Worm (Caenorhabditis elegans) whole organism, midembryonic: ENCODE results near the gene F32G8.3.

Experiments used
- T22C8.4 ChIP-seq: fragments of 200-800 bp; sonication (Bioruptor generic); IDR thresholded peaks from 2 replicates; pipeline ENCODE4 v1.3.6; 2022; ENCODE audit warnings: missing genetic modification characterization, missing compliant biosample characterization
- cog-1 ChIP-seq: sonication (generic microtip); optimal IDR thresholded peaks from 2 replicates; lab custom pipeline; 2016; ENCODE audit warnings: missing genetic modification characterization, missing compliant biosample characterization
- flt-1 ChIP-seq: fragments of 200-800 bp; sonication (Bioruptor generic); IDR thresholded peaks from 2 replicates; pipeline ENCODE4 v1.3.6; 2022; ENCODE audit warnings: missing genetic modification characterization, missing compliant biosample characterization
- klf-2 ChIP-seq: fragments of 200-800 bp; sonication (Bioruptor generic); conservative IDR thresholded peaks from 2 replicates; pipeline ENCODE4 v1.3.6; 2022; ENCODE audit warnings: missing genetic modification reagents, missing genetic modification characterization, missing compliant biosample characterization
- med-1 ChIP-seq: sonication (generic microtip); optimal IDR thresholded peaks from 2 replicates; lab custom pipeline; 2017; ENCODE audit warnings: missing genetic modification characterization, mild to moderate bottlenecking, missing compliant biosample characterization, antibody characterized with exemption, missing genetic modification reagents; ENCODE audit not compliant: insufficient read depth
- ref-1 ChIP-seq: fragments of 200-800 bp; sonication (Bioruptor generic); conservative IDR thresholded peaks from 2 replicates; pipeline ENCODE4 v1.3.6; 2022; ENCODE audit warnings: missing genetic modification reagents, missing genetic modification characterization, missing compliant biosample characterization
- tab-1 ChIP-seq: fragments of 200-800 bp; sonication (Bioruptor generic); IDR thresholded peaks from 2 replicates; pipeline ENCODE4 v1.3.6; 2022; ENCODE audit warnings: missing genetic modification characterization, missing compliant biosample characterization
- ztf-23 ChIP-seq: fragments of 200-800 bp; sonication (Bioruptor generic); IDR thresholded peaks from 2 replicates; pipeline ENCODE4 v1.3.6; 2022; ENCODE audit warnings: missing genetic modification reagents, missing genetic modification characterization, missing compliant biosample characterization
- ztf-29 ChIP-seq: fragments of 200-800 bp; sonication (Bioruptor generic); IDR thresholded peaks from 2 replicates; pipeline ENCODE4 v1.3.6; 2022; ENCODE audit warnings: missing genetic modification reagents, missing genetic modification characterization, missing compliant biosample characterization

The F32G8.3 gene

DNA sequence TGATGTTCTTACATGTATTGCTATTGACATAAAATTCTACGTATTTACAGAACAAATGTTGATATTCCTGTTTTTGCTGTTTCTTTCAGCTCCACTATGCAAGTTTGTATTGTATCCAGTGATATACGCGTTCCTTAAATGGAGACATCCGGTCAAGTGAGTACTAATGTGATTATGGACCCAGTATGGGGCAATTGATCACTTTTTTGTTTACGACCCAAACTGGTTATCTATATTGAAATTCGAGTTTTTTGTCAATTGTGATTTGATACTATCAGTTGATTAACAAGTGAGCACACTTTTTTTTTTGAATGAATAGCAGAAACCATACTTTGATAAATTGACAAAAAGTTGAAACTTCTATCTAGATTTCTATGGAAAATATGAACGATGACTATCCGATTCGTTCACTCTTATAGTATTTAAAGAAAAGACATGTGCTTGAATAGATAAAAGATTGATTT, 26.7 kb upstream of the F32G8.3 start, which contains the start of gene T21C9.6:
T21C9.6 (plus strand) TSS at position 51 of the 464 bp plus-strand sequence.
- TF ChIP-seq med-1 (GFP tag; lab: Kevin White, UChicago) (no peak), tab-1 (GFP tag; lab: Robert Waterston, UW) (no peak), ref-1 (no peak), klf-2 (GFP tag; lab: Robert Waterston, UW) (no peak), flt-1 (GFP tag; lab: Robert Waterston, UW) (no peak), ztf-23 (GFP tag; lab: Robert Waterston, UW) (no peak), ztf-29 (no peak)

ce11 chrV:10580638-10581037, 25.5 kb upstream of the F32G8.3 start:
- TF ChIP-seq T22C8.4 (GFP tag; lab: Robert Waterston, UW) = no peak
- no peak for TF ChIP-seq ztf-23 (GFP tag; lab: Robert Waterston, UW)
- no peak for TF ChIP-seq ztf-29
- TF ChIP-seq flt-1 (GFP tag; lab: Robert Waterston, UW) = no peak
- TF ChIP-seq ref-1 = no peak
- no peak for TF ChIP-seq med-1 (GFP tag; lab: Kevin White, UChicago)
- TF ChIP-seq tab-1 (GFP tag; lab: Robert Waterston, UW) = no peak
- no peak for TF ChIP-seq cog-1 (tag; lab: Kevin White, UChicago)
- no peak for TF ChIP-seq klf-2 (GFP tag; lab: Robert Waterston, UW)

DNA sequence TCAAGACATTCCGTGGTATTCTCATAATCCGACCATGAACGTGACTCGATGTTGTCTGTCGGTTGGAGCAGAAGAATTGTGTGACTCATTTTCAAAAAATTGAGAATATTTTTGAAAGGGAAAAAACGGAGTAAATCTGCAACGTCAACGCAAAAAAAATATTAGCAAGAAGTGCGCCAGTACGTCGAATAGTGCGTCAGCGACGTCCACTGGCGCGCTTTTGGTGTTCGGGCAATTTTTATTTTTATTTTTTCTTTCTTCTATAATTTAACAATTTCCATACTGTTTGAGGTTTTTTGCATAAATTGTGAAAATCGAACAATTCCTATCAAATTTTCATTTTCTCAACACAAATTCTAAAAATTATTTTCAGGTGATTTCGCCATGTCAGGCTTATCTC, 23.8 kb upstream of the F32G8.3 start, which contains the start of the genes erh-1 and lpd-9:
erh-1 (minus strand) TSS at position 204 of the 400 bp plus-strand sequence.
lpd-9 (plus strand) TSS at position 368 of the 400 bp plus-strand sequence.
- TF ChIP-seq cog-1 (tag; lab: Kevin White, UChicago) (no peak), ztf-23 (GFP tag; lab: Robert Waterston, UW) (0 out of 2 replicates have a peak, but pooled peaks have one; percentile 45), med-1 (GFP tag; lab: Kevin White, UChicago) (peak; percentile 33)

- TF ChIP-seq ztf-23 (GFP tag; lab: Robert Waterston, UW) = no peak
- no peak for TF ChIP-seq cog-1 (tag; lab: Kevin White, UChicago)
- no peak for TF ChIP-seq flt-1 (GFP tag; lab: Robert Waterston, UW)
- TF ChIP-seq med-1 (GFP tag; lab: Kevin White, UChicago) = no peak
- no peak for TF ChIP-seq tab-1 (GFP tag; lab: Robert Waterston, UW)
- TF ChIP-seq T22C8.4 (GFP tag; lab: Robert Waterston, UW) = no peak
- no peak for TF ChIP-seq ref-1
- no peak for TF ChIP-seq ztf-29
- no peak for TF ChIP-seq klf-2 (GFP tag; lab: Robert Waterston, UW)
Measured at ce11 chrV:10578226-10578625, 23.1 kb upstream of the F32G8.3 start, which contains the start of gene mics-1. mics-1 (minus strand) TSS chrV:10578326.

DNA sequence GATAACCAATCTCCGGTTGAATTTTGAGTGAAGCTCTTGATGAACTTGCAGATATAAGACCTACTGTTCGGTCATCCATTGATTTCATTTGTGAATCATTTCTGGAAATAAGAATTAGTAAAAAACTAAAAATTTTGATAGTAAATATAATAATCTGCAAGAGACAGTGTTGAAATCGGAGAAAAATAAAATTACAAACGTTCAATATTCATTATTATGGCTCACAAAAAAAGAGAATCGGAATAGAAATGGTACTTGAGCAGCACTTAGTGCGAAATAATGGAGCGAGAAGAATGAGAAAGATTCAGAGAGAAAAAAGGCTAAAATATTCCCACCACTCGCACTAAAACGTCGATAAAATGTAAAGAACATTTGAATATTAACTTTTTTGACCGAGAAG, 21.2 kb upstream of the F32G8.3 start, which contains the start of gene vps-54:
vps-54 (minus strand) TSS at position 101 of the 400 bp plus-strand sequence.
- TF ChIP-seq ztf-29 (no peak), ztf-23 (GFP tag; lab: Robert Waterston, UW) (no peak), cog-1 (tag; lab: Kevin White, UChicago) (no peak), ref-1 (no peak), T22C8.4 (GFP tag; lab: Robert Waterston, UW) (no peak), klf-2 (GFP tag; lab: Robert Waterston, UW) (no peak), flt-1 (GFP tag; lab: Robert Waterston, UW) (no peak)

- TF ChIP-seq ztf-23 (GFP tag; lab: Robert Waterston, UW) (no peak), tab-1 (GFP tag; lab: Robert Waterston, UW) (no peak), ztf-29 (no peak), ref-1 (no peak), klf-2 (GFP tag; lab: Robert Waterston, UW) (no peak), med-1 (GFP tag; lab: Kevin White, UChicago) (no peak), cog-1 (tag; lab: Kevin White, UChicago) (no peak), T22C8.4 (GFP tag; lab: Robert Waterston, UW) (no peak), flt-1 (GFP tag; lab: Robert Waterston, UW) (no peak)
Measured at ce11 chrV:10574197-10574596, 19.1 kb upstream of the F32G8.3 start.

DNA sequence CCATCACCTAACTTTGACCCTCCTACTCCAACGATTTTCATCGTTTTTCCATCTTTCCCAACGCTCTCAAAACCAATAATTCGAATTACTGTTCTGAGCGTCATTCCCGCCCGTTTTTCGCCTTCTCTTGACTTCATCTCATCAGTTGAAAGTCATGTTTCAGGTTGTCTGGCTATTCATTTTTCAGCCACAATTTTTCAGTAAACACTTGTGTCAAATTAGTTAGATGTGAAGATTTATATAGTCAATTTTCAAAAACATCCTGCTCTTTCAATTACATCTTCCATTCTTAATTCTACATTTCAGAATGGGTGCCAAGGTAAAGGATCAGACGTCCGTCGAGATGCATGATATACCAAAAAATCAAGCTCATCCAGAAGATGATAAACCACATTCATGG, 17.5 kb upstream of the F32G8.3 start, which contains the start of gene del-6:
del-6 (plus strand) TSS at position 301 of the 400 bp plus-strand sequence.
- TF ChIP-seq klf-2 (GFP tag; lab: Robert Waterston, UW) = no peak
- no peak for TF ChIP-seq ztf-23 (GFP tag; lab: Robert Waterston, UW)
- no peak for TF ChIP-seq ref-1
- TF ChIP-seq ztf-29 = no peak
- no peak for TF ChIP-seq T22C8.4 (GFP tag; lab: Robert Waterston, UW)
- no peak for TF ChIP-seq med-1 (GFP tag; lab: Kevin White, UChicago)
- TF ChIP-seq flt-1 (GFP tag; lab: Robert Waterston, UW) = no peak
- no peak for TF ChIP-seq cog-1 (tag; lab: Kevin White, UChicago)
- no peak for TF ChIP-seq tab-1 (GFP tag; lab: Robert Waterston, UW)

ce11 chrV:10571523-10571922, 16.4 kb upstream of the F32G8.3 start:
- TF ChIP-seq ref-1 (no peak), ztf-23 (GFP tag; lab: Robert Waterston, UW) (no peak), klf-2 (GFP tag; lab: Robert Waterston, UW) (no peak), med-1 (GFP tag; lab: Kevin White, UChicago) (no peak), flt-1 (GFP tag; lab: Robert Waterston, UW) (no peak), T22C8.4 (GFP tag; lab: Robert Waterston, UW) (no peak), ztf-29 (no peak), cog-1 (tag; lab: Kevin White, UChicago) (no peak), tab-1 (GFP tag; lab: Robert Waterston, UW) (no peak)

- no peak for TF ChIP-seq ztf-29
- TF ChIP-seq flt-1 (GFP tag; lab: Robert Waterston, UW) = no peak
- no peak for TF ChIP-seq tab-1 (GFP tag; lab: Robert Waterston, UW)
- TF ChIP-seq ref-1 = no peak
- no peak for TF ChIP-seq T22C8.4 (GFP tag; lab: Robert Waterston, UW)
Measured at ce11 chrV:10568496-10568895, 13.4 kb upstream of the F32G8.3 start.
